Fruit fly (Drosophila melanogaster): ENCODE data around the gene beat-Vb.

DNA sequence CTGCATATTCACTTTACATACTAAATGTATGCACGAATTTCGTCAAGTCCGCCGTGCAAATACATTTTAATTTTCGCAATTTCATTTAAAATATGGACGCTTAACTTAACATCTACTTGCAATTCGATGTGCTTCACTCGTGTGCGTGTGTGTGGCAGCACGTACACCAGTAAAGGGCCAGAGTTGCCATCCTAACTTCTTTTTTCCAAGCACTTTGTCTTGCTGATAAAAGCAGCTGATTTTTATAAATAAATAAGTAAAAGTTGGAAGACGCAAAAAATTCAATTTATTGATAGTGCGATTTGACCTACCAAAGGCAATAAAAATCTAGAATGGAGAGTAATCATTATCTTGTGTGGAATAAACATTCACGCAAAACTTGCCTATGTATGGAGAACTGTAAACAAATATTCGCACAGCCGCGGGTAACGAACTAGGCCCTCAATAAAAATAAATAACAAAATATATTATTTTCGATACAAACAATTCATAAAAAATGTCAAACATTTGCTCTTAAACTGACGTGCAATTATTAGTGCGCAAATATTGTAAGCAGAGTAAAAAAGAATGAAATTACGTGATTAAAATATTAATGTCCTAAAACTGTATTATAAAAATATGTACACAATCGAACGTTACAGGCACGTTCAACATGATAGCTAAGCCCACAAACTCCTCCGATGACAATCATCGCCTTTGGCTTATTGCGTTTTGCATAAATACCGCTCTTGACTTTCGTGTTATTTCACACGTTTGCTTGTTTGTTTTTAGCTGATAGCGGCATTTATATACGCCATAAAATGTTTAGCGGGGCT lies 66.5 kb downstream of the beat-Vb start:
- TF ChIP-seq insv (optimal IDR thresholded peaks at IDR 0.05) = no peak
- TF ChIP-seq psq (optimal IDR thresholded peaks at IDR 0.05) = no peak
- TF ChIP-seq Sin3A (optimal IDR thresholded peaks at IDR 0.05) = no peak

Data from Kc167 (cell line).